Fruit fly (Drosophila melanogaster) whole organism, embryonic: Measurements from ENCODE around the gene PIG-S.
A peak's percentile ranks its signal among the peaks of the same experiment; 100 is the strongest.

Experiments used
- Antp ChIP-seq: fragments of 200-800 bp; sonication (Bioruptor generic); optimal IDR thresholded peaks from 3 replicates; lab custom pipeline; 2016; ENCODE audit warnings: missing biosample characterization, missing genetic modification characterization
- Atf6 ChIP-seq: fragments of 200-800 bp; sonication (Bioruptor generic); IDR thresholded peaks from 2 replicates; pipeline ENCODE4 v1.3.6; 2022; ENCODE audit warnings: missing biosample characterization, missing genetic modification characterization
- CG10462 ChIP-seq: fragments of 200-800 bp; sonication (Bioruptor generic); optimal IDR thresholded peaks from 2 replicates; lab custom pipeline; 2016; ENCODE audit warnings: missing biosample characterization, missing genetic modification characterization
- CG11695 ChIP-seq: fragments of 200-800 bp; sonication (Bioruptor generic); IDR thresholded peaks from 3 replicates; pipeline ENCODE4 v1.3.6; 2022; ENCODE audit warnings: missing biosample characterization, missing genetic modification characterization
- CG11723 ChIP-seq: fragments of 200-800 bp; sonication (Bioruptor generic); optimal IDR thresholded peaks from 2 replicates; lab custom pipeline; 2017; ENCODE audit warnings: missing biosample characterization, mild to moderate bottlenecking, missing genetic modification characterization
- CG12299 ChIP-seq: fragments of 200-800 bp; sonication (Bioruptor generic); optimal IDR thresholded peaks from 2 replicates; lab custom pipeline; 2018; ENCODE audit warnings: missing biosample characterization, mild to moderate bottlenecking, missing genetic modification characterization
- CG14710 ChIP-seq: fragments of 200-800 bp; sonication (Bioruptor generic); optimal IDR thresholded peaks from 3 replicates; lab custom pipeline; 2019; ENCODE audit warnings: missing biosample characterization, mild to moderate bottlenecking, missing genetic modification characterization, moderate library complexity
- CG14860 ChIP-seq: fragments of 200-800 bp; sonication (Bioruptor generic); IDR thresholded peaks from 3 replicates; pipeline ENCODE4 v1.3.6; 2022; ENCODE audit warnings: missing biosample characterization, missing genetic modification characterization; ENCODE audit not compliant: partially characterized antibody
- CG16779 ChIP-seq: fragments of 200-800 bp; sonication (Bioruptor generic); IDR thresholded peaks from 2 replicates; pipeline ENCODE4 v1.3.6; 2022; ENCODE audit warnings: missing biosample characterization, missing genetic modification characterization
- CG17612 ChIP-seq: fragments of 200-800 bp; sonication (Bioruptor generic); IDR thresholded peaks from 2 replicates; pipeline ENCODE4 v1.3.6; 2022; ENCODE audit warnings: missing biosample characterization, missing genetic modification characterization
- CG17802 ChIP-seq: fragments of 200-800 bp; sonication (Bioruptor generic); optimal IDR thresholded peaks from 2 replicates; lab custom pipeline; 2018; ENCODE audit warnings: missing biosample characterization, mild to moderate bottlenecking, missing genetic modification characterization, moderate library complexity
- CG18599 ChIP-seq: fragments of 200-800 bp; sonication (Bioruptor generic); optimal IDR thresholded peaks from 3 replicates; lab custom pipeline; 2017; ENCODE audit warnings: missing biosample characterization, missing genetic modification characterization, mild to moderate bottlenecking, moderate library complexity, missing genetic modification reagents
- CG18619 ChIP-seq: fragments of 200-800 bp; sonication (Bioruptor generic); optimal IDR thresholded peaks from 3 replicates; lab custom pipeline; 2017; ENCODE audit warnings: missing biosample characterization, mild to moderate bottlenecking, missing genetic modification characterization
- CG2116 ChIP-seq: fragments of 200-800 bp; sonication (Bioruptor generic); optimal IDR thresholded peaks from 3 replicates; lab custom pipeline; 2018; ENCODE audit warnings: missing biosample characterization, mild to moderate bottlenecking, missing genetic modification characterization
- CG2199 ChIP-seq: fragments of 200-800 bp; sonication (Bioruptor generic); IDR thresholded peaks from 3 replicates; pipeline ENCODE4 v1.3.6; 2022; ENCODE audit warnings: missing biosample characterization, missing genetic modification characterization
- CG30431 ChIP-seq: fragments of 200-800 bp; sonication (Bioruptor generic); optimal IDR thresholded peaks from 2 replicates; lab custom pipeline; 2017; ENCODE audit warnings: missing biosample characterization, missing genetic modification characterization
- CG31388 ChIP-seq: fragments of 200-800 bp; sonication (Bioruptor generic); optimal IDR thresholded peaks from 2 replicates; lab custom pipeline; 2016; ENCODE audit warnings: missing biosample characterization, missing genetic modification characterization
- CG33213 ChIP-seq: fragments of 200-800 bp; sonication (Bioruptor generic); optimal IDR thresholded peaks from 3 replicates; lab custom pipeline; 2016; ENCODE audit warnings: missing biosample characterization, missing genetic modification characterization
- CG4282 ChIP-seq: fragments of 200-800 bp; sonication (Bioruptor generic); optimal IDR thresholded peaks from 2 replicates; lab custom pipeline; 2016; ENCODE audit warnings: missing biosample characterization, missing genetic modification characterization
- CG5245 ChIP-seq: fragments of 200-800 bp; sonication (Bioruptor generic); optimal IDR thresholded peaks from 3 replicates; lab custom pipeline; 2016; ENCODE audit warnings: missing biosample characterization, missing genetic modification characterization
- CG9727 ChIP-seq: fragments of 200-800 bp; sonication (Bioruptor generic); optimal IDR thresholded peaks from 3 replicates; lab custom pipeline; 2017; ENCODE audit warnings: missing biosample characterization, mild to moderate bottlenecking, missing genetic modification characterization
- Deaf1 ChIP-seq: fragments of 200-800 bp; optimal IDR thresholded peaks from 3 replicates; lab custom pipeline; 2019; ENCODE audit warnings: missing biosample characterization, mild to moderate bottlenecking, missing genetic modification characterization, moderate library complexity
- Dll ChIP-seq: fragments of 200-800 bp; sonication (Bioruptor generic); IDR thresholded peaks from 4 replicates; pipeline ENCODE4 v1.3.6; 2022; ENCODE audit warnings: missing biosample characterization, missing genetic modification characterization; ENCODE audit not compliant: partially characterized antibody
- Ets65A ChIP-seq: fragments of 200-800 bp; sonication (Bioruptor generic); peaks from one replicate; lab custom pipeline; 2016; ENCODE audit warnings: missing biosample characterization, missing genetic modification characterization
- Ets97D ChIP-seq: fragments of 200-800 bp; sonication (Bioruptor generic); optimal IDR thresholded peaks from 3 replicates; lab custom pipeline; 2016; ENCODE audit warnings: missing biosample characterization, missing genetic modification characterization
- HLHmδ ChIP-seq: fragments of 200-800 bp; sonication (Bioruptor generic); optimal IDR thresholded peaks from 2 replicates; lab custom pipeline; 2018; ENCODE audit warnings: missing biosample characterization, mild to moderate bottlenecking, missing genetic modification characterization, moderate library complexity
- Hand ChIP-seq: fragments of 200-800 bp; sonication (Bioruptor generic); optimal IDR thresholded peaks from 2 replicates; lab custom pipeline; 2017; ENCODE audit warnings: mild to moderate bottlenecking, missing biosample characterization, missing genetic modification reagents, missing genetic modification characterization
- Jarid2 ChIP-seq: fragments of 200-800 bp; sonication (Bioruptor generic); optimal IDR thresholded peaks from 3 replicates; lab custom pipeline; 2017; ENCODE audit warnings: mild to moderate bottlenecking, missing biosample characterization, missing genetic modification reagents, missing genetic modification characterization
- Kr ChIP-seq: fragments of 200-800 bp; sonication (Bioruptor generic); optimal IDR thresholded peaks from 2 replicates; lab custom pipeline; 2017; ENCODE audit warnings: missing biosample characterization, mild to moderate bottlenecking, missing genetic modification characterization
- Myb ChIP-seq: fragments of 200-800 bp; sonication (Bioruptor generic); optimal IDR thresholded peaks from 2 replicates; lab custom pipeline; 2016; ENCODE audit warnings: missing biosample characterization, missing genetic modification characterization
- NfI ChIP-seq: fragments of 200-800 bp; sonication (Bioruptor generic); optimal IDR thresholded peaks from 3 replicates; lab custom pipeline; 2018; ENCODE audit warnings: missing biosample characterization, mild to moderate bottlenecking, missing genetic modification characterization, moderate library complexity
- Stat92E ChIP-seq, 3 experiments: fragments of >200 bp in 2 of 3; fragments of 200-800 bp in 1 of 3; sonication (Bioruptor generic) in 1 of 3; optimal IDR thresholded peaks; 2 replicates each; lab custom pipeline; 2017 to 2019; ENCODE audit warnings: missing biosample characterization in 3 of 3, missing genetic modification characterization in 3 of 3, mild to moderate bottlenecking in 1 of 3, moderate library complexity in 1 of 3
- crol ChIP-seq: fragments of 200-800 bp; sonication (Bioruptor generic); IDR thresholded peaks from 2 replicates; pipeline ENCODE4 v1.3.6; 2022; ENCODE audit warnings: missing biosample characterization, missing genetic modification characterization
- dan ChIP-seq: fragments of 200-800 bp; sonication (Bioruptor generic); IDR thresholded peaks from 2 replicates; pipeline ENCODE4 v1.3.6; 2022; ENCODE audit warnings: missing biosample characterization, missing genetic modification characterization
- dimm ChIP-seq: fragments of 200-800 bp; sonication (Bioruptor generic); IDR thresholded peaks from 2 replicates; pipeline ENCODE4 v1.3.6; 2022; ENCODE audit warnings: missing biosample characterization, missing genetic modification characterization
- h ChIP-seq: fragments of >200 bp; optimal IDR thresholded peaks from 2 replicates; lab custom pipeline; 2017
- lbe ChIP-seq: fragments of 200-800 bp; sonication (Bioruptor generic); optimal IDR thresholded peaks from 2 replicates; lab custom pipeline; 2016; ENCODE audit warnings: missing biosample characterization, mild to moderate bottlenecking, missing genetic modification characterization
- nau ChIP-seq: fragments of 200-800 bp; sonication (Bioruptor generic); optimal IDR thresholded peaks from 3 replicates; lab custom pipeline; 2017; ENCODE audit warnings: missing biosample characterization, mild to moderate bottlenecking, missing genetic modification characterization, missing genetic modification reagents
- nerfin-2 ChIP-seq: fragments of 200-800 bp; sonication (Bioruptor generic); IDR thresholded peaks from 2 replicates; pipeline ENCODE4 v1.3.6; 2022; ENCODE audit warnings: missing biosample characterization, missing genetic modification characterization; ENCODE audit not compliant: partially characterized antibody
- nom ChIP-seq: fragments of 200-800 bp; sonication (Bioruptor generic); optimal IDR thresholded peaks from 2 replicates; lab custom pipeline; 2017; ENCODE audit warnings: missing biosample characterization, missing genetic modification characterization, mild to moderate bottlenecking, moderate library complexity, missing genetic modification reagents
- pan ChIP-seq, 4 experiments: fragments of >200 bp in 3 of 4; fragments of 200-800 bp in 1 of 4; sonication (Bioruptor generic) in 1 of 4; optimal IDR thresholded peaks in 3 of 4; IDR thresholded peaks in 1 of 4; 2 replicates each; pipeline versions ENCODE4 v1.3.6 to Lab custom; 2017 to 2022; ENCODE audit warnings: missing biosample characterization in 2 of 4, missing genetic modification characterization in 2 of 4, mixed read lengths in 1 of 4
- pfk ChIP-seq: fragments of 200-800 bp; sonication (Bioruptor generic); optimal IDR thresholded peaks from 2 replicates; lab custom pipeline; 2018; ENCODE audit warnings: missing biosample characterization, mild to moderate bottlenecking, missing genetic modification characterization, moderate library complexity
- pho ChIP-seq: fragments of 200-800 bp; sonication (Bioruptor generic); optimal IDR thresholded peaks from 2 replicates; lab custom pipeline; 2016; ENCODE audit warnings: missing biosample characterization, missing genetic modification characterization
- pros ChIP-seq: fragments of 200-800 bp; sonication (Bioruptor generic); optimal IDR thresholded peaks from 3 replicates; lab custom pipeline; 2019; ENCODE audit warnings: missing biosample characterization, mild to moderate bottlenecking, missing genetic modification characterization, moderate library complexity
- sd ChIP-seq: fragments of 200-800 bp; sonication (Bioruptor generic); optimal IDR thresholded peaks from 3 replicates; lab custom pipeline; 2018; ENCODE audit warnings: missing biosample characterization, mild to moderate bottlenecking, missing genetic modification characterization, moderate library complexity
- tap ChIP-seq: fragments of 200-800 bp; optimal IDR thresholded peaks from 3 replicates; lab custom pipeline; 2019; ENCODE audit warnings: missing biosample characterization, mild to moderate bottlenecking, missing genetic modification characterization, moderate library complexity
- toy ChIP-seq: fragments of 200-800 bp; sonication (Bioruptor generic); IDR thresholded peaks from 2 replicates; pipeline ENCODE4 v1.3.6; 2022; ENCODE audit warnings: missing biosample characterization, missing genetic modification characterization
- wek ChIP-seq: fragments of 200-800 bp; sonication (Bioruptor generic); optimal IDR thresholded peaks from 3 replicates; lab custom pipeline; 2018; ENCODE audit warnings: missing biosample characterization, mild to moderate bottlenecking, missing genetic modification characterization, moderate library complexity
- zfh1 ChIP-seq: fragments of 200-800 bp; sonication (Bioruptor generic); IDR thresholded peaks from 3 replicates; pipeline ENCODE4 v1.3.6; 2022; ENCODE audit warnings: missing biosample characterization, missing genetic modification characterization

Gene PIG-S

dm6 chr3R:24870389-24871048 lies 47.1 kb downstream of the PIG-S start, which contains the start of gene CycB3 (continued):
- TF ChIP-seq pros (GFP tag; lab: Kevin White, UChicago) (no peak), CG10462 (GFP tag; lab: Kevin White, UChicago) (no peak), dimm (no peak), Ets65A (GFP tag; lab: Kevin White, UChicago) (peak; percentile 9), CG11723 (GFP tag; lab: Kevin White, UChicago) (peak; percentile 3), Myb (GFP tag; lab: Kevin White, UChicago) (peak; percentile 93), CG9727 (GFP tag; lab: Kevin White, UChicago) (peak; percentile 23), sd (tag; lab: Kevin White, UChicago) (no peak), CG2116 (GFP tag; lab: Kevin White, UChicago) (peak; percentile 99), Dll (GFP tag; lab: Robert Waterston, UW) (no peak), CG5245 (GFP tag; lab: Kevin White, UChicago) (no peak), CG16779 (GFP tag; lab: Robert Waterston, UW) (no peak), lbe (GFP tag; lab: Kevin White, UChicago) (no peak), CG4282 (GFP tag; lab: Kevin White, UChicago) (no peak), CG17802 (tag; lab: Kevin White, UChicago) (no peak), CG18599 (GFP tag; lab: Kevin White, UChicago) (no peak), pho (no peak), pfk (GFP tag; lab: Kevin White, UChicago) (peak; percentile 38), Ets97D (GFP tag; lab: Kevin White, UChicago) (peak; percentile 93), CG33213 (GFP tag; lab: Kevin White, UChicago) (peak; percentile 63), NfI (GFP tag; lab: Kevin White, UChicago) (peak; percentile 46), CG14710 (tag; lab: Kevin White, UChicago) (peak; percentile 84), CG2199 (no peak), nau (GFP tag; lab: Kevin White, UChicago) (no peak), CG14860 (GFP tag; lab: Robert Waterston, UW) (no peak), Atf6 (GFP tag; lab: Robert Waterston, UW) (no peak), CG12299 (tag; lab: Kevin White, UChicago) (no peak), tap (tag; lab: Kevin White, UChicago) (no peak), CG31388 (GFP tag; lab: Kevin White, UChicago) (no peak), h (lab: Kevin White, UChicago) (no peak), Jarid2 (GFP tag; lab: Kevin White, UChicago) (peak; percentile 26), Kr (GFP tag; lab: Kevin White, UChicago) (no peak), zfh1 (peak; percentile 43; the same call in 1 of the 3 replicates), CG18619 (GFP tag; lab: Kevin White, UChicago) (peak; percentile 26), Stat92E (GFP tag; optimal IDR thresholded peaks at IDR 0.05; lab: Kevin White, UChicago) (peak in 1 of 3 experiments; percentile 28), pan (optimal IDR thresholded peaks at IDR 0.05; lab: Kevin White, UChicago) (no peak), pan (GFP tag; optimal IDR thresholded peaks at IDR 0.05 in 1 of 2, IDR thresholded peaks at IDR 0.05 in 1 of 2) (peak in 1 of 2 experiments; percentile 38), toy (GFP tag; lab: Robert Waterston, UW) (no peak), crol (GFP tag; lab: Robert Waterston, UW) (no peak), CG17612 (no peak), Hand (no peak), HLHmδ (GFP tag; lab: Kevin White, UChicago) (peak; percentile 78), CG30431 (GFP tag; lab: Kevin White, UChicago) (no peak), nerfin-2 (0 out of 2 replicates have a peak, but pooled peaks have one; percentile 19), wek (peak; percentile 100), CG11695 (no peak), Antp (no peak), dan (GFP tag; lab: Robert Waterston, UW) (no peak), Deaf1 (tag; lab: Kevin White, UChicago) (no peak), nom (GFP tag; lab: Kevin White, UChicago) (peak; percentile 16)
